Worm (Caenorhabditis elegans) whole organism, young adult: ENCODE data around the gene Y15E3A.5.

Source experiments
- D2030.7 ChIP-seq: fragments of 200-800 bp; sonication (Bioruptor generic); IDR thresholded peaks from 2 replicates; pipeline ENCODE4 v1.3.6; 2022; ENCODE audit warnings: missing genetic modification reagents, missing genetic modification characterization, missing compliant biosample characterization
- F33H1.4 ChIP-seq: fragments of 200-800 bp; sonication (Bioruptor generic); IDR thresholded peaks from 2 replicates; pipeline ENCODE4 v1.3.6; 2022; ENCODE audit warnings: missing genetic modification reagents, missing genetic modification characterization, missing compliant biosample characterization
- F39B2.1 ChIP-seq: fragments of 200-800 bp; sonication (Bioruptor generic); IDR thresholded peaks from 2 replicates; pipeline ENCODE4 v1.3.6; 2022; ENCODE audit warnings: missing genetic modification reagents, missing genetic modification characterization, missing compliant biosample characterization
- F57A8.1 ChIP-seq: fragments of 200-800 bp; sonication (Bioruptor generic); optimal IDR thresholded peaks from 2 replicates; lab custom pipeline; 2018; ENCODE audit warnings: mild to moderate bottlenecking, missing genetic modification characterization, moderate library complexity, missing compliant biosample characterization
- F57C9.4 ChIP-seq: sonication (generic microtip); optimal IDR thresholded peaks from 2 replicates; lab custom pipeline; 2017; ENCODE audit warnings: mild to moderate bottlenecking, missing genetic modification characterization, missing compliant biosample characterization
- K12H6.12 ChIP-seq: fragments of 200-800 bp; sonication (Bioruptor generic); optimal IDR thresholded peaks from 2 replicates; lab custom pipeline; 2018; ENCODE audit warnings: mild to moderate bottlenecking, missing genetic modification characterization, missing compliant biosample characterization
- T26A5.8 ChIP-seq: sonication (generic microtip); optimal IDR thresholded peaks from 2 replicates; lab custom pipeline; 2016; ENCODE audit warnings: missing genetic modification characterization, missing compliant biosample characterization
- Y53F4B.3 ChIP-seq: fragments of 200-800 bp; sonication (Bioruptor generic); IDR thresholded peaks from 2 replicates; pipeline ENCODE4 v1.3.6; 2022; ENCODE audit warnings: missing genetic modification reagents, missing genetic modification characterization, missing compliant biosample characterization
- atf-7 ChIP-seq: sonication (generic microtip); optimal IDR thresholded peaks from 2 replicates; lab custom pipeline; 2017; ENCODE audit warnings: mild to moderate bottlenecking, missing genetic modification characterization, missing compliant biosample characterization
- athp-1 ChIP-seq: sonication (generic microtip); optimal IDR thresholded peaks from 2 replicates; lab custom pipeline; 2017; ENCODE audit warnings: mild to moderate bottlenecking, missing genetic modification characterization, missing compliant biosample characterization
- attf-5 ChIP-seq: fragments of 200-800 bp; sonication (Bioruptor generic); optimal IDR thresholded peaks from 2 replicates; lab custom pipeline; 2018; ENCODE audit warnings: mild to moderate bottlenecking, missing genetic modification characterization, missing compliant biosample characterization
- cebp-1 ChIP-seq, 2 experiments: fragments of 200-800 bp in 1 of 2; sonication (Bioruptor generic) in 1 of 2; sonication (generic microtip) in 1 of 2; IDR thresholded peaks in 1 of 2; optimal IDR thresholded peaks in 1 of 2; 2 replicates each; pipeline versions ENCODE4 v1.3.6 to Lab custom; 2017 to 2022; ENCODE audit warnings: missing compliant biosample characterization in 2 of 2, missing genetic modification characterization in 2 of 2, mild to moderate bottlenecking in 1 of 2, missing genetic modification reagents in 1 of 2, moderate library complexity in 1 of 2
- cebp-2 ChIP-seq: fragments of 200-800 bp; sonication (Bioruptor generic); IDR thresholded peaks from 2 replicates; pipeline ENCODE4 v1.3.6; 2022; ENCODE audit warnings: missing genetic modification characterization, missing compliant biosample characterization
- ceh-58 ChIP-seq: fragments of 200-800 bp; sonication (Bioruptor generic); IDR thresholded peaks from 2 replicates; pipeline ENCODE4 v1.3.6; 2022; ENCODE audit warnings: missing genetic modification characterization, missing compliant biosample characterization
- chd-7 ChIP-seq: sonication (generic microtip); optimal IDR thresholded peaks from 2 replicates; lab custom pipeline; 2016; ENCODE audit warnings: mild to moderate bottlenecking, missing genetic modification characterization, moderate library complexity, missing compliant biosample characterization
- dox-1 ChIP-seq: fragments of 200-800 bp; sonication (Bioruptor generic); IDR thresholded peaks from 2 replicates; pipeline ENCODE4 v1.3.6; 2022; ENCODE audit warnings: missing genetic modification reagents, missing genetic modification characterization, missing compliant biosample characterization
- egl-18 ChIP-seq: fragments of 200-800 bp; sonication (Bioruptor generic); IDR thresholded peaks from 2 replicates; pipeline ENCODE4 v1.3.6; 2022; ENCODE audit warnings: missing genetic modification reagents, missing genetic modification characterization, missing compliant biosample characterization
- hlh-26 ChIP-seq: fragments of 200-800 bp; sonication (Bioruptor generic); conservative IDR thresholded peaks from 2 replicates; pipeline ENCODE4 v1.3.6; 2022; ENCODE audit warnings: missing genetic modification reagents, missing genetic modification characterization, missing compliant biosample characterization
- hmg-1.2 ChIP-seq: fragments of 200-800 bp; sonication (Bioruptor generic); IDR thresholded peaks from 2 replicates; pipeline ENCODE4 v1.3.6; 2022; ENCODE audit warnings: missing genetic modification reagents, missing genetic modification characterization, missing compliant biosample characterization
- hmg-20 ChIP-seq: fragments of 200-800 bp; sonication (Bioruptor generic); IDR thresholded peaks from 2 replicates; pipeline ENCODE4 v1.3.6; 2022; ENCODE audit warnings: missing genetic modification reagents, missing genetic modification characterization, missing compliant biosample characterization
- lin-35 ChIP-seq, 3 experiments: fragments of 150-350 bp in 2 of 3; sonication (generic microtip) in 1 of 3; optimal IDR thresholded peaks; 2 replicates each; lab custom pipeline; 2014 to 2018; ENCODE audit warnings: missing biosample characterization in 3 of 3, missing genetic modification characterization in 3 of 3, missing genetic modification reagents in 3 of 3
- lsy-27 ChIP-seq: sonication (generic microtip); optimal IDR thresholded peaks from 2 replicates; lab custom pipeline; 2017; ENCODE audit warnings: missing genetic modification characterization, mild to moderate bottlenecking, missing compliant biosample characterization, antibody characterized with exemption, missing genotype, borderline replicate concordance; ENCODE audit not compliant: insufficient read depth
- mel-28 ChIP-seq: sonication (generic microtip); optimal IDR thresholded peaks from 2 replicates; lab custom pipeline; 2016; ENCODE audit warnings: borderline replicate concordance, mild to moderate bottlenecking, missing genetic modification characterization, missing compliant biosample characterization
- mes-4 ChIP-seq: sonication (generic microtip); optimal IDR thresholded peaks from 2 replicates; lab custom pipeline; 2016; ENCODE audit warnings: missing genotype, missing genetic modification characterization, missing compliant biosample characterization
- nhr-120 ChIP-seq: fragments of 200-800 bp; sonication (Bioruptor generic); IDR thresholded peaks from 2 replicates; pipeline ENCODE4 v1.3.6; 2022; ENCODE audit warnings: missing genetic modification characterization, missing compliant biosample characterization
- nhr-80 ChIP-seq: sonication (generic microtip); optimal IDR thresholded peaks from 2 replicates; lab custom pipeline; 2016; ENCODE audit warnings: missing genetic modification characterization, missing compliant biosample characterization
- pbrm-1 ChIP-seq: fragments of 200-800 bp; sonication (Bioruptor generic); IDR thresholded peaks from 2 replicates; pipeline ENCODE4 v1.3.6; 2022; ENCODE audit warnings: missing genetic modification reagents, missing genetic modification characterization, missing compliant biosample characterization
- pha-4 ChIP-seq: fragments of 150-350 bp; sonication (generic microtip); optimal IDR thresholded peaks from 2 replicates; lab custom pipeline; 2014; ENCODE audit warnings: missing biosample characterization, missing genetic modification reagents, missing genetic modification characterization
- repo-1 ChIP-seq: sonication (generic microtip); optimal IDR thresholded peaks from 2 replicates; lab custom pipeline; 2017; ENCODE audit warnings: mild to moderate bottlenecking, missing genetic modification characterization, missing compliant biosample characterization
- sdz-38 ChIP-seq: sonication (generic microtip); optimal IDR thresholded peaks from 2 replicates; lab custom pipeline; 2016; ENCODE audit warnings: missing genotype, missing genetic modification characterization, missing compliant biosample characterization
- sea-2 ChIP-seq: fragments of 200-800 bp; sonication (Bioruptor generic); IDR thresholded peaks from 2 replicates; pipeline ENCODE4 v1.3.6; 2022; ENCODE audit warnings: missing genetic modification characterization, missing compliant biosample characterization
- tbp1 ChIP-seq: fragments of 200-800 bp; sonication (Bioruptor generic); optimal IDR thresholded peaks from 2 replicates; lab custom pipeline; 2018; ENCODE audit warnings: mild to moderate bottlenecking, missing genetic modification characterization, missing compliant biosample characterization
- tbx-9 ChIP-seq: sonication (generic microtip); optimal IDR thresholded peaks from 2 replicates; lab custom pipeline; 2016; ENCODE audit warnings: borderline replicate concordance, missing genetic modification characterization, inconsistent platforms, missing compliant biosample characterization
- tlf-1 ChIP-seq: fragments of 200-800 bp; sonication (Bioruptor generic); optimal IDR thresholded peaks from 2 replicates; lab custom pipeline; 2018; ENCODE audit warnings: mild to moderate bottlenecking, missing genetic modification characterization, missing compliant biosample characterization
- unc-130 ChIP-seq: sonication (generic microtip); optimal IDR thresholded peaks from 2 replicates; lab custom pipeline; 2016; ENCODE audit warnings: missing genetic modification reagents, missing genetic modification characterization, missing compliant biosample characterization
- xnd-1 ChIP-seq: sonication (generic microtip); optimal IDR thresholded peaks from 2 replicates; lab custom pipeline; 2016; ENCODE audit warnings: missing genotype, missing genetic modification reagents, missing genetic modification characterization, missing compliant biosample characterization
- zim-3 ChIP-seq: sonication (generic microtip); optimal IDR thresholded peaks from 2 replicates; lab custom pipeline; 2017; ENCODE audit warnings: mild to moderate bottlenecking, missing genetic modification characterization, moderate library complexity, missing compliant biosample characterization
- ztf-25 ChIP-seq: fragments of 200-800 bp; sonication (Bioruptor generic); IDR thresholded peaks from 2 replicates; pipeline ENCODE4 v1.3.6; 2022; ENCODE audit warnings: missing genetic modification reagents, missing genetic modification characterization, missing compliant biosample characterization

Y15E3A.5 gene

ce11 chrX:15374668-15375208 is 34.4 kb downstream of the Y15E3A.5 start:
- TF ChIP-seq hmg-1.2 (GFP tag; lab: Robert Waterston, UW) = no peak
- no peak for TF ChIP-seq mel-28
- TF ChIP-seq hmg-20 (GFP tag; lab: Robert Waterston, UW) = no peak
- no peak for TF ChIP-seq mes-4 (tag; lab: Kevin White, UChicago)
- no peak for TF ChIP-seq pbrm-1
- TF ChIP-seq egl-18 (GFP tag; lab: Robert Waterston, UW) = no peak
- TF ChIP-seq atf-7 (tag; lab: Kevin White, UChicago) = no peak
- no peak for TF ChIP-seq ztf-25
- TF ChIP-seq tbp1 (GFP tag; lab: Kevin White, UChicago) = no peak
- TF ChIP-seq repo-1 = no peak
- no peak for TF ChIP-seq nhr-120 (GFP tag; lab: Robert Waterston, UW)
- no peak for TF ChIP-seq pha-4
- TF ChIP-seq F57C9.4 (tag; lab: Kevin White, UChicago) = no peak
- TF ChIP-seq tlf-1 = no peak

ce11 chrX:15375299-15375698 is 34.9 kb downstream of the Y15E3A.5 start:
- TF ChIP-seq F33H1.4 (GFP tag; lab: Robert Waterston, UW) (no peak), zim-3 (tag; lab: Kevin White, UChicago) (no peak), cebp-2 (GFP tag; lab: Robert Waterston, UW) (no peak), sdz-38 (no peak), ztf-25 (no peak), hlh-26 (GFP tag; lab: Robert Waterston, UW) (no peak), D2030.7 (GFP tag; lab: Robert Waterston, UW) (no peak), tbp1 (GFP tag; lab: Kevin White, UChicago) (no peak), Y53F4B.3 (no peak), ceh-58 (no peak), unc-130 (GFP tag; lab: Kevin White, UChicago) (no peak), xnd-1 (tag; lab: Kevin White, UChicago) (no peak), sea-2 (GFP tag; lab: Robert Waterston, UW) (no peak), F57A8.1 (no peak), nhr-120 (GFP tag; lab: Robert Waterston, UW) (no peak), lsy-27 (tag; lab: Kevin White, UChicago) (no peak), tbx-9 (tag; lab: Kevin White, UChicago) (no peak), athp-1 (no peak), repo-1 (no peak), T26A5.8 (tag; lab: Kevin White, UChicago) (no peak)

- peak; percentile 3 for TF ChIP-seq K12H6.12
- TF ChIP-seq hlh-26 (GFP tag; lab: Robert Waterston, UW) = no peak
- TF ChIP-seq chd-7 (tag; lab: Kevin White, UChicago) = no peak
- peak; percentile 50 for TF ChIP-seq attf-5
- no peak for TF ChIP-seq F39B2.1 (GFP tag; lab: Robert Waterston, UW)
- TF ChIP-seq nhr-80 (tag; lab: Kevin White, UChicago) = peak; percentile 69
- peak; percentile 9; the same call in 1 of the 2 replicates for TF ChIP-seq cebp-1 (GFP tag; IDR thresholded peaks at IDR 0.05; lab: Robert Waterston, UW)
- TF ChIP-seq cebp-1 (tag; optimal IDR thresholded peaks at IDR 0.05; lab: Kevin White, UChicago) = peak; percentile 47
- TF ChIP-seq dox-1 (GFP tag; lab: Robert Waterston, UW) = peak; percentile 64; the same call in 1 of the 2 replicates
- TF ChIP-seq pha-4 = peak; percentile 14
- peak; percentile 10; the same call in 1 of the 2 replicates for TF ChIP-seq hmg-1.2 (GFP tag; lab: Robert Waterston, UW)
- TF ChIP-seq lin-35 (GFP tag; optimal IDR thresholded peaks at IDR 0.05; lab: Kevin White, UChicago) = no peak
Observed at ce11 chrX:15376580-15376979, 36.2 kb downstream of the Y15E3A.5 start.
